Worm (Caenorhabditis elegans): ENCODE measurements around the gene glr-5.
A peak's percentile ranks its signal among the peaks of the same experiment; 100 is the strongest.
"Not testable (repeated sequence)": the region's sequence is repeated elsewhere in the genome, so short reads cannot be mapped to it uniquely, and the experiment has no call there.

glr-5 gene

DNA sequence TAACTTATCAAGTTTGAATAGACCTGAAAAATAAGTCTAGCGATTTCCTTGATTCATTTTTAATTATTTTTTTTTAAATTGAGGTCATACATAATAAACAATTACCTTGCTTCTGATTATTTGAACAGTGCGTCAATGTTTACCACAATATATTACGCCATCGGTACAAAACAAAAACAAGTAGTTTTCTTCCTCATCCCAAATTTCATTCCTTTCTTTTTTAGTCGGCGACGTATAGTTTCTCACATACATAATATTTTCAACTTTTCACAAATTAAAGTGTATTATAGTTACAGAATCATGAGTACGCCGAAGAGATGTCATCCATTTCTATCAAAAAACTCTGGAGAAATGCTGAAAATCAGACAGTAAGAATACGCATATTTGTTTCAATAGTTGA, 9.9 kb downstream of the glr-5 start, which contains the start of gene droe-8:
droe-8 (plus strand) TSS at position 301 of the 400 bp plus-strand sequence.
- TF ChIP-seq mdl-1, fos-1, nhr-77 (tag; optimal IDR thresholded peaks at IDR 0.05): not testable (repeated sequence)

DNA sequence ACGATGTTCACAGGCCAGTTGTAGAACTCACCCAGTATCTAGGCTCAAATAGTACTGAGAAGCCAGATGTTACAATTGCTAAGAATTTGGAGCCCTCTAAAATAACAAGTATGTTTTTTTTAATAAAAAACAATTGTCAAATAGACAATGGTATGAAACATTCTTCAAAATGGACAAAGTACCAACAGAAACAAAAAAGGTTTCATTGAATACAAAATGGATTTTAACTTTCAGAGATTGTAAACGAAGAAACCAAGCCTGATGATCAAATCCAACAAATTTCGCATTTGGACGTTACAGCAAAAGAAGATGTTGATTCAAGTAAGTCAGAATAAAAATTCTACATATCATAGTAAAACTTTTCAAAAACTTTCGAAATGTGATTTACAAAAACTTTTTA, 10.8 kb downstream of the glr-5 start, which contains the start of gene ZC196.9:
ZC196.9 (minus strand) TSS at position 101 of the 400 bp plus-strand sequence.
- TF ChIP-seq crh-2 (tag; optimal IDR thresholded peaks at IDR 0.05) (no peak), alr-1 (tag; optimal IDR thresholded peaks at IDR 0.05) (no peak), ztf-1 (GFP tag; conservative IDR thresholded peaks at IDR 0.05) (no peak), egl-27 (tag; optimal IDR thresholded peaks at IDR 0.05) (no peak), lin-39 (tag; optimal IDR thresholded peaks at IDR 0.05) (no peak), blmp-1 (tag; optimal IDR thresholded peaks at IDR 0.05; ENCODE audit: insufficient read depth) (no peak), ztf-11 (tag; optimal IDR thresholded peaks at IDR 0.05) (no peak), nhr-12 (tag; optimal IDR thresholded peaks at IDR 0.05) (no peak), nhr-77 (tag; optimal IDR thresholded peaks at IDR 0.05) (no peak), lin-13 (GFP tag; optimal IDR thresholded peaks at IDR 0.05) (no peak), nhr-6 (tag; optimal IDR thresholded peaks at IDR 0.05) (no peak), C34F6.9 (tag; optimal IDR thresholded peaks at IDR 0.05) (no peak), lin-11 (tag; optimal IDR thresholded peaks at IDR 0.05) (no peak), sem-4 (tag; optimal IDR thresholded peaks at IDR 0.05) (no peak), sma-3 (GFP tag; optimal IDR thresholded peaks at IDR 0.05) (no peak), nhr-237 (tag; optimal IDR thresholded peaks at IDR 0.05) (no peak), R02D3.7 (tag; optimal IDR thresholded peaks at IDR 0.05) (no peak), ceh-82 (tag; optimal IDR thresholded peaks at IDR 0.05) (no peak)

DNA sequence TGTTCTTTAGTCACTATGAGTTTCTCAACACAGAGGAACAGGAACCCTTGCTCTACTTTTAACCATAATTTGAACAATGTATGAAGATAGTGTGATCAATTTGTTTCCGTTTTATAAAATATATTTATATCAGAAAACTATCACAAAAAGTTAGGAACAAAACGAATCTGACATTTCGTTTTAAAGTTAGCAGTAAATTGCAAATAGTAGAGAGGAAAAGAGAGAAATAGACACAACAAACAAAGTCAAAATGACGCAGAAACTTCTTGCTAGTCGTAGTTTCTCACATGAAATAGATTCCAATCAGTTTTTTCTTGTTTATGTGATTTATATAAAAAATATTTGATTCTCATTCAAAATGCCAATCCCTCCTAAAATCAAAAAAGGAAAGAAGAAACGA, 12.8 kb downstream of the glr-5 start, which contains the start of gene ZC196.5:
ZC196.5 (plus strand) TSS at position 301 of the 400 bp plus-strand sequence.
- TF ChIP-seq gmeb-1 (tag; optimal IDR thresholded peaks at IDR 0.05) (no peak), lsy-2 (tag; optimal IDR thresholded peaks at IDR 0.05) (no peak), nhr-25 (tag; optimal IDR thresholded peaks at IDR 0.05) (no peak), fos-1 (tag; optimal IDR thresholded peaks at IDR 0.05) (no peak)

DNA sequence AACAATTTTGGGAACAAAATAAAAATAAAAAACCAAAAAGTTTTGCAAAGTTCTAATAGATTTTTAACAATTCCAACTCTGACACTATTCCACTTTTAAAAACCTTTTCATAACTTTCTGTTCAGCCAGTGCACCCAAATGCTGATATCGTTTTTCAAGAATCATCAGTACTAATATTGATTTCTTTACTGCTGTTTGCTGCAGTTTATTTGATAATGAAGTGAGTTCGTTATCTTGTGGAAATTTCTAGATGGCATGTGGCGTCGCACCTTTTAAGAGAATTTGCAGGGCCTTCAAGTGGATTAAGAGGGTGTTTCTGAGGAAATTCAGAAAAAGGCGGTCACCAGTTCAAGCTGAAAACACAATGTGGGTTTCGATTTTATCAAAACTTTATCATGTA, 14.7 kb downstream of the glr-5 start:
- TF ChIP-seq fos-1 (tag; optimal IDR thresholded peaks at IDR 0.05) = peak; percentile 20
- TF ChIP-seq sma-3 (GFP tag; optimal IDR thresholded peaks at IDR 0.05) = no peak

DNA sequence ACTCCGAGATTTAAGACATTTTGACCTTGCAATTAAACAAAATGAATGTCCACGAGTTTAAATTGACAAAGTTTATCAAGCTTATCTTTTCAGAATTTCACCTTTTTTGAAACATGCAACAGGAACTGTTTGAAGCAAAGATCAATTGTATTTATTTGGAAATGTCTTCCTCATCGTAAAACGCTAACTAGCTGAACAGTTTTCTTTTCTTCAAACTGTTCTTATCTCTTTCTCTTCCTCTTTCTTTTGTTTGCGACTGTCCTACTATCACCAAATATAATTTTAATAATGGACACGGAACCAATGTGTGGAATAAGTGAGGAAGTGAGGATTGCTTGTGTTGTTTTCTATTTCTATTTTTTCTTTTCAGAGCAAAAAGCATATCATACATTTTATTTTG, 16.6 kb downstream of the glr-5 start, which contains the start of gene ZC196.4:
ZC196.4 (plus strand) TSS at position 173 of the 400 bp plus-strand sequence.
- TF ChIP-seq fos-1 (tag; optimal IDR thresholded peaks at IDR 0.05) (peak; percentile 45), ceh-16 (tag; optimal IDR thresholded peaks at IDR 0.05) (no peak)

DNA sequence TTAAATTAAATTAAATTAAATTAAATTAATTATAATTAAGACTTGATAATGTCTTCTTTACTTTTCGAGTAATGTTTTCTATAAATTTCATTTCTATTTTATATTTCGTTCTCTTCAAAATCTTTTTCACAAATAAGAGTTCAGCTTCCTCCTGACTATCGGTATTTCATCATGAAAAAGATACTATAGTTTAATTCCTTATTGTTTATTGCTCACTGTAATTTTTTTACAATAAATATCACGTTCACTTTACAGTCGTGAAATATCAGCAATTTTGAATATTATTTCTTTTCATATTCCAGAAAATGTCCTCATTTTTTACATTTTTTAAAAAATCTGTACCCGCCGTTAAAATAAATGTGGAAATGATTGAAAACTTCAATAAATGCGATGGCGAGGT, 20.1 kb downstream of the glr-5 start, which contains the start of gene ZC196.3:
ZC196.3 (plus strand) TSS at position 301 of the 400 bp plus-strand sequence.
- no peak for TF ChIP-seq ama-1 (optimal IDR thresholded peaks at IDR 0.05)
- TF ChIP-seq nhr-10 (tag; optimal IDR thresholded peaks at IDR 0.05) = no peak
- no peak for TF ChIP-seq ztf-4 (tag; optimal IDR thresholded peaks at IDR 0.05)
- TF ChIP-seq nhr-12 (tag; optimal IDR thresholded peaks at IDR 0.05) = no peak
- TF ChIP-seq ZK546.5 (tag; optimal IDR thresholded peaks at IDR 0.05) = no peak
- no peak for TF ChIP-seq ceh-16 (tag; optimal IDR thresholded peaks at IDR 0.05)
- no peak for TF ChIP-seq lsy-2 (tag; optimal IDR thresholded peaks at IDR 0.05)
- TF ChIP-seq nhr-77 (tag; optimal IDR thresholded peaks at IDR 0.05) = no peak
- TF ChIP-seq nhr-25 (tag; optimal IDR thresholded peaks at IDR 0.05) = no peak
- no peak for TF ChIP-seq mbf-1 (tag; optimal IDR thresholded peaks at IDR 0.05)
- no peak for TF ChIP-seq elt-1 (tag; optimal IDR thresholded peaks at IDR 0.05)
- TF ChIP-seq mab-5 (tag; optimal IDR thresholded peaks at IDR 0.05) = no peak

DNA sequence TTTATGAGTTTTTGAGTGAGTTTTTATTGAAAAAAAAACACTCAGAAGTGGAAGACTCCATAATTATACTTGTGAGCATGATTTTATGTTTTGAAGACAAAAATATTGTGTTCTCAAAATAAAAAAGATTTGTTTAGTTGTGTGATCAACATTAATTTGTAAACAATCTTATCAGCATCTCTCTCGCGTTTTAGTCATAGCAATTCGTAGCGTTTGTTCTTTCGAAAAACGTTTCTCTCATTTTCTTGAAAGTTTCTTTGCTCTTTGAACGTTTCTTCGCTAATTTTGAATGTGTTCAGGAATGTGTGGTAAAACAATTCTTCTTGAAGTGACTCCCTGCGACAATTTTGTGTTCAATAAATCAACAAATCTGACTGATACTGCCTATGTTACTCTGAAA, 22.8 kb downstream of the glr-5 start, which contains the start of gene ZC196.2:
ZC196.2 (plus strand) TSS at position 301 of the 400 bp plus-strand sequence.
- TF ChIP-seq lin-13 (GFP tag; optimal IDR thresholded peaks at IDR 0.05) (no peak), nhr-25 (tag; optimal IDR thresholded peaks at IDR 0.05) (no peak), ama-1 (optimal IDR thresholded peaks at IDR 0.05) (no peak), sem-4 (tag; optimal IDR thresholded peaks at IDR 0.05) (no peak), mbf-1 (tag; optimal IDR thresholded peaks at IDR 0.05) (no peak)
